Fruit fly (Drosophila melanogaster) whole organism, embryonic: ENCODE measurements around the gene CG32845.

Source experiments
- Asciz ChIP-seq: fragments of 200-800 bp; sonication (Bioruptor generic); optimal IDR thresholded peaks from 2 replicates; lab custom pipeline; 2017; ENCODE audit warnings: missing biosample characterization, mild to moderate bottlenecking, missing genetic modification characterization, missing genetic modification reagents
- CG10462 ChIP-seq: fragments of 200-800 bp; sonication (Bioruptor generic); optimal IDR thresholded peaks from 2 replicates; lab custom pipeline; 2016; ENCODE audit warnings: missing biosample characterization, missing genetic modification characterization
- CG11695 ChIP-seq: fragments of 200-800 bp; sonication (Bioruptor generic); IDR thresholded peaks from 3 replicates; pipeline ENCODE4 v1.3.6; 2022; ENCODE audit warnings: missing biosample characterization, missing genetic modification characterization
- CG12071 ChIP-seq: fragments of 200-800 bp; sonication (Bioruptor generic); optimal IDR thresholded peaks from 3 replicates; lab custom pipeline; 2018; ENCODE audit warnings: missing biosample characterization, mild to moderate bottlenecking, missing genetic modification characterization
- CG13123 ChIP-seq: fragments of 200-800 bp; sonication (Bioruptor generic); optimal IDR thresholded peaks from 2 replicates; lab custom pipeline; 2016; ENCODE audit warnings: missing biosample characterization, missing genetic modification characterization
- CG14965 ChIP-seq: fragments of 200-800 bp; sonication (Bioruptor generic); optimal IDR thresholded peaks from 2 replicates; lab custom pipeline; 2016; ENCODE audit warnings: missing biosample characterization, missing genetic modification characterization, borderline replicate concordance
- CG18011 ChIP-seq: fragments of 200-800 bp; sonication (Bioruptor generic); optimal IDR thresholded peaks from 2 replicates; lab custom pipeline; 2017; ENCODE audit warnings: missing biosample characterization, missing genetic modification characterization, mild to moderate bottlenecking, moderate library complexity, missing genotype
- CG30431 ChIP-seq: fragments of 200-800 bp; sonication (Bioruptor generic); optimal IDR thresholded peaks from 2 replicates; lab custom pipeline; 2017; ENCODE audit warnings: missing biosample characterization, missing genetic modification characterization
- CG3281 ChIP-seq: fragments of 200-800 bp; sonication (Bioruptor generic); optimal IDR thresholded peaks from 3 replicates; lab custom pipeline; 2017; ENCODE audit warnings: missing biosample characterization, mild to moderate bottlenecking, missing genetic modification characterization
- CG3838 ChIP-seq: fragments of 200-800 bp; sonication (Bioruptor generic); optimal IDR thresholded peaks from 3 replicates; lab custom pipeline; 2016; ENCODE audit warnings: missing biosample characterization, missing genetic modification characterization
- CG3847 ChIP-seq: fragments of 200-800 bp; sonication (Bioruptor generic); IDR thresholded peaks from 2 replicates; pipeline ENCODE4 v1.3.6; 2022; ENCODE audit warnings: missing biosample characterization, missing genetic modification characterization
- CG4424 ChIP-seq: fragments of 200-800 bp; sonication (Bioruptor generic); optimal IDR thresholded peaks from 3 replicates; lab custom pipeline; 2016; ENCODE audit warnings: missing biosample characterization, missing genetic modification characterization
- CG6175 ChIP-seq: fragments of 200-800 bp; sonication (Bioruptor generic); IDR thresholded peaks from 3 replicates; pipeline ENCODE4 v1.3.6; 2022; ENCODE audit warnings: missing biosample characterization, missing genetic modification characterization
- CG6813 ChIP-seq: fragments of 200-800 bp; sonication (Bioruptor generic); optimal IDR thresholded peaks from 2 replicates; lab custom pipeline; 2017; ENCODE audit warnings: missing biosample characterization, missing genetic modification characterization, mild to moderate bottlenecking, moderate library complexity, missing genetic modification reagents
- CG7357 ChIP-seq: fragments of 200-800 bp; sonication (Bioruptor generic); IDR thresholded peaks from 3 replicates; pipeline ENCODE4 v1.3.6; 2022; ENCODE audit warnings: missing biosample characterization, missing genetic modification characterization
- CG8944 ChIP-seq: fragments of 200-800 bp; sonication (Bioruptor generic); optimal IDR thresholded peaks from 3 replicates; lab custom pipeline; 2016; ENCODE audit warnings: missing biosample characterization, missing genetic modification characterization
- CG9817 ChIP-seq: fragments of 200-800 bp; sonication (Bioruptor generic); optimal IDR thresholded peaks from 2 replicates; lab custom pipeline; 2018; ENCODE audit warnings: missing biosample characterization, mild to moderate bottlenecking, missing genetic modification characterization, moderate library complexity
- CTCF ChIP-seq: fragments of 200-800 bp; sonication (Bioruptor generic); optimal IDR thresholded peaks from 2 replicates; lab custom pipeline; 2017; ENCODE audit warnings: missing biosample characterization, mild to moderate bottlenecking, missing genetic modification characterization, moderate library complexity
- CoRest ChIP-seq: fragments of 200-800 bp; sonication (Bioruptor generic); optimal IDR thresholded peaks from 3 replicates; lab custom pipeline; 2018; ENCODE audit warnings: missing biosample characterization, mild to moderate bottlenecking, missing genetic modification characterization, moderate library complexity
- D ChIP-seq, 2 experiments: fragments of 200-800 bp in 1 of 2; fragments of >200 bp in 1 of 2; sonication (Bioruptor generic) in 1 of 2; optimal IDR thresholded peaks; 2 replicates in 1 of 2; 3 replicates in 1 of 2; lab custom pipeline; 2017; ENCODE audit warnings: mild to moderate bottlenecking in 1 of 2, missing biosample characterization in 1 of 2, missing genetic modification characterization in 1 of 2, missing genetic modification reagents in 1 of 2
- ERR ChIP-seq: fragments of 200-800 bp; sonication (Bioruptor generic); optimal IDR thresholded peaks from 2 replicates; lab custom pipeline; 2016; ENCODE audit warnings: missing biosample characterization, missing genetic modification characterization
- Gug ChIP-seq: fragments of 200-800 bp; sonication (Bioruptor generic); IDR thresholded peaks from 4 replicates; pipeline ENCODE4 v1.3.6; 2022; ENCODE audit warnings: missing biosample characterization, missing genetic modification characterization
- H15 ChIP-seq: fragments of 200-800 bp; sonication (Bioruptor generic); IDR thresholded peaks from 3 replicates; pipeline ENCODE4 v1.3.6; 2022; ENCODE audit warnings: missing biosample characterization, missing genetic modification characterization
- HLH3B ChIP-seq: fragments of 200-800 bp; sonication (Bioruptor generic); IDR thresholded peaks from 2 replicates; pipeline ENCODE4 v1.3.6; 2022; ENCODE audit warnings: missing biosample characterization, missing genetic modification characterization
- Lpt ChIP-seq: fragments of >200 bp; optimal IDR thresholded peaks from 2 replicates; lab custom pipeline; 2018; ENCODE audit warnings: missing biosample characterization, missing genetic modification characterization
- MESR4 ChIP-seq: fragments of 200-800 bp; sonication (Bioruptor generic); optimal IDR thresholded peaks from 2 replicates; lab custom pipeline; 2018; ENCODE audit warnings: missing biosample characterization, mild to moderate bottlenecking, missing genetic modification characterization, moderate library complexity
- Meics ChIP-seq: fragments of 200-800 bp; sonication (Bioruptor generic); optimal IDR thresholded peaks from 2 replicates; lab custom pipeline; 2017; ENCODE audit warnings: missing biosample characterization, mild to moderate bottlenecking, missing genetic modification characterization
- Myb ChIP-seq: fragments of 200-800 bp; sonication (Bioruptor generic); optimal IDR thresholded peaks from 2 replicates; lab custom pipeline; 2016; ENCODE audit warnings: missing biosample characterization, missing genetic modification characterization
- Pdp1 ChIP-seq, 2 experiments: fragments of 200-800 bp; sonication (Bioruptor generic); optimal IDR thresholded peaks; 3 replicates each; lab custom pipeline; 2016; ENCODE audit warnings: missing biosample characterization in 2 of 2, missing genetic modification characterization in 2 of 2, mild to moderate bottlenecking in 1 of 2, moderate library complexity in 1 of 2
- Xbp1 ChIP-seq: fragments of 200-800 bp; sonication (Bioruptor generic); optimal IDR thresholded peaks from 3 replicates; lab custom pipeline; 2016; ENCODE audit warnings: missing biosample characterization, mild to moderate bottlenecking, missing genetic modification characterization
- amos ChIP-seq: fragments of 200-800 bp; sonication (Bioruptor generic); IDR thresholded peaks from 2 replicates; pipeline ENCODE4 v1.3.6; 2022; ENCODE audit warnings: missing biosample characterization, missing genetic modification characterization; ENCODE audit not compliant: partially characterized antibody
- chinmo ChIP-seq: fragments of 200-800 bp; sonication (Bioruptor generic); IDR thresholded peaks from 4 replicates; pipeline ENCODE4 v1.3.6; 2022; ENCODE audit warnings: missing biosample characterization, missing genetic modification characterization; ENCODE audit not compliant: partially characterized antibody
- dmrt11E ChIP-seq: fragments of 200-800 bp; sonication (Bioruptor generic); optimal IDR thresholded peaks from 3 replicates; lab custom pipeline; 2018; ENCODE audit warnings: missing biosample characterization, mild to moderate bottlenecking, missing genetic modification characterization, moderate library complexity
- dpn ChIP-seq, 2 experiments: fragments of 200-800 bp; sonication (Bioruptor generic); optimal IDR thresholded peaks; 3 replicates each; lab custom pipeline; 2016; ENCODE audit warnings: missing biosample characterization in 2 of 2, missing genetic modification characterization in 2 of 2
- eve ChIP-seq, 2 experiments: fragments of >200 bp; optimal IDR thresholded peaks; 2 replicates each; lab custom pipeline; 2017; ENCODE audit warnings: missing biosample characterization in 2 of 2, missing genetic modification characterization in 2 of 2
- fd3F ChIP-seq: fragments of 200-800 bp; sonication (Bioruptor generic); optimal IDR thresholded peaks from 2 replicates; lab custom pipeline; 2018; ENCODE audit warnings: missing biosample characterization, mild to moderate bottlenecking, missing genetic modification characterization, moderate library complexity
- gce ChIP-seq: fragments of 200-800 bp; sonication (Bioruptor generic); IDR thresholded peaks from 3 replicates; pipeline ENCODE4 v1.3.6; 2022; ENCODE audit warnings: missing biosample characterization, missing genetic modification characterization
- hkb ChIP-seq, 2 experiments: fragments of 200-800 bp in 1 of 2; fragments of >200 bp in 1 of 2; sonication (Bioruptor generic) in 1 of 2; IDR thresholded peaks in 1 of 2; optimal IDR thresholded peaks in 1 of 2; 2 replicates each; pipeline versions ENCODE4 v1.3.6 to Lab custom; 2017 to 2022; ENCODE audit warnings: missing biosample characterization in 1 of 2, missing genetic modification characterization in 1 of 2
- luna ChIP-seq: fragments of 200-800 bp; sonication (Bioruptor generic); optimal IDR thresholded peaks from 2 replicates; lab custom pipeline; 2016; ENCODE audit warnings: missing biosample characterization, missing genetic modification characterization
- pfk ChIP-seq: fragments of 200-800 bp; sonication (Bioruptor generic); optimal IDR thresholded peaks from 2 replicates; lab custom pipeline; 2018; ENCODE audit warnings: missing biosample characterization, mild to moderate bottlenecking, missing genetic modification characterization, moderate library complexity
- psq ChIP-seq: fragments of 200-800 bp; sonication (Bioruptor generic); optimal IDR thresholded peaks from 2 replicates; lab custom pipeline; 2017; ENCODE audit warnings: missing biosample characterization, missing genetic modification characterization
- repo ChIP-seq: fragments of 200-800 bp; sonication (Bioruptor generic); optimal IDR thresholded peaks from 2 replicates; lab custom pipeline; 2016; ENCODE audit warnings: missing biosample characterization, missing genetic modification characterization
- run ChIP-seq: fragments of 200-800 bp; sonication (Bioruptor generic); optimal IDR thresholded peaks from 3 replicates; lab custom pipeline; 2018; ENCODE audit warnings: missing biosample characterization, mild to moderate bottlenecking, missing genetic modification characterization
- sens ChIP-seq: fragments of 200-800 bp; sonication (Bioruptor generic); peaks from one replicate; lab custom pipeline; 2016; ENCODE audit warnings: missing biosample characterization, missing genetic modification characterization
- sim ChIP-seq: fragments of 200-800 bp; sonication (Bioruptor generic); IDR thresholded peaks from 2 replicates; pipeline ENCODE4 v1.3.6; 2022; ENCODE audit warnings: missing biosample characterization, missing genetic modification characterization
- slbo ChIP-seq: fragments of 200-800 bp; sonication (Bioruptor generic); IDR thresholded peaks from 2 replicates; pipeline ENCODE4 v1.3.6; 2022; ENCODE audit warnings: missing biosample characterization, missing genetic modification characterization
- tgo ChIP-seq: fragments of 200-800 bp; sonication (Bioruptor generic); IDR thresholded peaks from 3 replicates; pipeline ENCODE4 v1.3.6; 2022; ENCODE audit warnings: missing biosample characterization, missing genetic modification characterization
- vnd ChIP-seq: fragments of 200-800 bp; sonication (Bioruptor generic); IDR thresholded peaks from 3 replicates; pipeline ENCODE4 v1.3.6; 2022; ENCODE audit warnings: missing biosample characterization, missing genetic modification characterization; ENCODE audit not compliant: partially characterized antibody
- wdn ChIP-seq: fragments of 200-800 bp; sonication (Bioruptor generic); IDR thresholded peaks from 2 replicates; pipeline ENCODE4 v1.3.6; 2022; ENCODE audit warnings: missing biosample characterization, missing genetic modification characterization

CG32845 gene

dm6 chr3L:320010-320337 is 46.8 kb upstream of the CG32845 start (continued):
- TF ChIP-seq H15 (no peak), CG11695 (no peak), sim (no peak), sens (GFP tag; lab: Kevin White, UChicago) (peak; percentile 63), CG4424 (GFP tag; lab: Kevin White, UChicago) (no peak), Xbp1 (GFP tag; lab: Kevin White, UChicago) (no peak), dpn (GFP tag; optimal IDR thresholded peaks at IDR 0.05; lab: Kevin White, UChicago) (no peak), CG6175 (no peak), D (optimal IDR thresholded peaks at IDR 0.05; lab: Kevin White, UChicago) (peak; percentile 17), D (GFP tag; optimal IDR thresholded peaks at IDR 0.05; lab: Kevin White, UChicago) (no peak), CG3281 (GFP tag; lab: Kevin White, UChicago) (no peak), CG14965 (no peak), pfk (GFP tag; lab: Kevin White, UChicago) (no peak), HLH3B (GFP tag; lab: Robert Waterston, UW) (no peak), CG10462 (GFP tag; lab: Kevin White, UChicago) (peak; percentile 60), tgo (no peak), MESR4 (GFP tag; lab: Kevin White, UChicago) (no peak), CG7357 (GFP tag; lab: Robert Waterston, UW) (no peak), hkb (optimal IDR thresholded peaks at IDR 0.05; lab: Kevin White, UChicago) (no peak), hkb (GFP tag; IDR thresholded peaks at IDR 0.05; lab: Robert Waterston, UW) (no peak)

dm6 chr3L:319145-320009 is 46.2 kb upstream of the CG32845 start, which contains the start of gene fwd:
TSS of gene fwd (minus strand) at chr3L:319884.
- TF ChIP-seq CoRest (tag; lab: Kevin White, UChicago) (peak; percentile 39), chinmo (GFP tag; lab: Robert Waterston, UW) (peak; percentile 84; the same call in 2 of the 4 replicates), CG3838 (GFP tag; lab: Kevin White, UChicago) (no peak), psq (GFP tag; lab: Kevin White, UChicago) (no peak), CG12071 (GFP tag; lab: Kevin White, UChicago) (no peak), Myb (GFP tag; lab: Kevin White, UChicago) (peak; percentile 98), Lpt (no peak), Meics (GFP tag; lab: Kevin White, UChicago) (peak; percentile 14), amos (GFP tag; lab: Robert Waterston, UW) (peak; percentile 58), CTCF (peak; percentile 25), CG3847 (GFP tag; lab: Robert Waterston, UW) (peak; percentile 69), repo (no peak), Pdp1 (GFP tag; optimal IDR thresholded peaks at IDR 0.05; lab: Kevin White, UChicago) (peak in 1 of 2 experiments; percentile 82), hkb (optimal IDR thresholded peaks at IDR 0.05; lab: Kevin White, UChicago) (no peak), hkb (GFP tag; IDR thresholded peaks at IDR 0.05; lab: Robert Waterston, UW) (no peak), luna (GFP tag; lab: Kevin White, UChicago) (no peak), run (tag; lab: Kevin White, UChicago) (peak; percentile 13), CG30431 (no peak), CG6813 (GFP tag; lab: Kevin White, UChicago) (no peak), fd3F (GFP tag; lab: Kevin White, UChicago) (no peak), CG18011 (GFP tag; lab: Kevin White, UChicago) (no peak), CG9817 (no peak), slbo (peak; percentile 15; the same call in 1 of the 2 replicates), vnd (GFP tag; lab: Robert Waterston, UW) (0 out of 3 replicates have a peak, but pooled peaks have one; percentile 11), Gug (GFP tag; lab: Robert Waterston, UW) (no peak), dmrt11E (peak; percentile 10), eve (GFP tag; optimal IDR thresholded peaks at IDR 0.05; lab: Kevin White, UChicago) (no peak), Asciz (GFP tag; lab: Kevin White, UChicago) (no peak), gce (GFP tag; lab: Robert Waterston, UW) (no peak), CG8944 (GFP tag; lab: Kevin White, UChicago) (no peak), ERR (peak; percentile 32), wdn (no peak), CG13123 (GFP tag; lab: Kevin White, UChicago) (no peak)
